Worm (Caenorhabditis elegans) whole organism, L4 larva: ENCODE measurements around the gene math-3.

Experiments used
- F26F4.8 ChIP-seq: fragments of 200-800 bp; sonication (Bioruptor generic); conservative IDR thresholded peaks from 2 replicates; pipeline ENCODE4 v1.3.6; 2022; ENCODE audit warnings: missing genetic modification characterization, missing compliant biosample characterization
- F37D6.2 ChIP-seq: sonication (generic microtip); optimal IDR thresholded peaks from 2 replicates; lab custom pipeline; 2016; ENCODE audit warnings: mild to moderate bottlenecking, missing genetic modification characterization, missing compliant biosample characterization
- F49E8.2 ChIP-seq: sonication (generic microtip); optimal IDR thresholded peaks from 2 replicates; lab custom pipeline; 2016; ENCODE audit warnings: missing compliant biosample characterization, mild to moderate bottlenecking, missing genetic modification characterization, borderline replicate concordance
- T20F7.1 ChIP-seq: fragments of 200-800 bp; sonication (Bioruptor generic); optimal IDR thresholded peaks from 2 replicates; lab custom pipeline; 2018; ENCODE audit warnings: mild to moderate bottlenecking, missing genetic modification characterization, missing compliant biosample characterization
- Y48G9A.11 ChIP-seq: fragments of 200-800 bp; sonication (Bioruptor generic); IDR thresholded peaks from 2 replicates; pipeline ENCODE4 v1.3.6; 2022; ENCODE audit warnings: missing genetic modification reagents, missing genetic modification characterization, missing compliant biosample characterization
- ZK337.2 ChIP-seq: fragments of 200-800 bp; sonication (Bioruptor generic); IDR thresholded peaks from 2 replicates; pipeline ENCODE4 v1.3.6; 2022; ENCODE audit warnings: missing genetic modification reagents, missing genetic modification characterization, missing compliant biosample characterization
- ama-1 ChIP-seq: fragments of 150-350 bp; optimal IDR thresholded peaks from 2 replicates; lab custom pipeline; 2014; ENCODE audit warnings: inconsistent platforms, mixed read lengths
- ceh-20 ChIP-seq: fragments of 200-800 bp; sonication (Bioruptor generic); IDR thresholded peaks from 2 replicates; pipeline ENCODE4 v1.3.6; 2022; ENCODE audit warnings: missing genetic modification reagents, missing genetic modification characterization, missing compliant biosample characterization
- ceh-62 ChIP-seq: sonication (generic microtip); optimal IDR thresholded peaks from 2 replicates; lab custom pipeline; 2017; ENCODE audit warnings: missing biosample characterization, missing genetic modification characterization
- ces-1 ChIP-seq: fragments of 150-350 bp; sonication (generic microtip); optimal IDR thresholded peaks from 4 replicates; lab custom pipeline; 2014; ENCODE audit warnings: missing biosample characterization, missing genetic modification reagents, missing genetic modification characterization
- ctbp-1 ChIP-seq: fragments of 200-800 bp; sonication (Bioruptor generic); IDR thresholded peaks from 2 replicates; pipeline ENCODE4 v1.3.6; 2022; ENCODE audit warnings: missing genetic modification reagents, missing genetic modification characterization, missing compliant biosample characterization
- daf-12 ChIP-seq: fragments of 150-350 bp; optimal IDR thresholded peaks from 2 replicates; lab custom pipeline; 2014; ENCODE audit warnings: missing biosample characterization, missing genetic modification reagents, missing genetic modification characterization
- daf-8 ChIP-seq: fragments of 200-800 bp; sonication (Bioruptor generic); IDR thresholded peaks from 2 replicates; pipeline ENCODE4 v1.3.6; 2022; ENCODE audit warnings: missing genetic modification characterization, missing compliant biosample characterization
- fkh-10 ChIP-seq: fragments of 150-350 bp; optimal IDR thresholded peaks from 2 replicates; lab custom pipeline; 2014; ENCODE audit warnings: missing biosample characterization, missing genetic modification reagents, missing genetic modification characterization
- fos-1 ChIP-seq: fragments of 150-350 bp; optimal IDR thresholded peaks from 2 replicates; lab custom pipeline; 2014; ENCODE audit warnings: missing biosample characterization, missing genetic modification characterization
- lin-1 ChIP-seq: fragments of 200-800 bp; sonication (Bioruptor generic); IDR thresholded peaks from 2 replicates; pipeline ENCODE4 v1.3.6; 2022; ENCODE audit warnings: missing genetic modification reagents, missing genetic modification characterization, missing compliant biosample characterization
- lin-39 ChIP-seq: fragments of 150-350 bp; optimal IDR thresholded peaks from 2 replicates; lab custom pipeline; 2014; ENCODE audit warnings: missing biosample characterization, missing genetic modification reagents, missing genetic modification characterization
- lsy-2 ChIP-seq, 2 experiments: fragments of 150-350 bp in 1 of 2; sonication (generic microtip) in 1 of 2; optimal IDR thresholded peaks; 2 replicates each; lab custom pipeline; 2014 to 2017; ENCODE audit warnings: missing biosample characterization in 2 of 2, missing genetic modification characterization in 2 of 2
- madf-9 ChIP-seq: fragments of 200-800 bp; sonication (Bioruptor generic); conservative IDR thresholded peaks from 2 replicates; pipeline ENCODE4 v1.3.6; 2022; ENCODE audit warnings: missing genetic modification reagents, missing genetic modification characterization, missing compliant biosample characterization
- mdt-29 ChIP-seq: fragments of 200-800 bp; sonication (Bioruptor generic); IDR thresholded peaks from 2 replicates; pipeline ENCODE4 v1.3.6; 2022; ENCODE audit warnings: missing genetic modification reagents, missing genetic modification characterization, missing compliant biosample characterization
- nhr-102 ChIP-seq: sonication (generic microtip); optimal IDR thresholded peaks from 2 replicates; lab custom pipeline; 2016; ENCODE audit warnings: mild to moderate bottlenecking, missing genetic modification characterization, moderate library complexity, missing compliant biosample characterization
- nhr-111 ChIP-seq: fragments of 200-800 bp; sonication (Bioruptor generic); optimal IDR thresholded peaks from 2 replicates; lab custom pipeline; 2018; ENCODE audit warnings: mild to moderate bottlenecking, missing genetic modification characterization, missing compliant biosample characterization
- nhr-41 ChIP-seq: fragments of 200-800 bp; sonication (Bioruptor generic); IDR thresholded peaks from 2 replicates; pipeline ENCODE4 v1.3.6; 2022; ENCODE audit warnings: missing genetic modification reagents, missing genetic modification characterization, missing compliant biosample characterization
- nhr-48 ChIP-seq: sonication (generic microtip); optimal IDR thresholded peaks from 2 replicates; lab custom pipeline; 2016; ENCODE audit warnings: mild to moderate bottlenecking, missing genetic modification characterization, missing compliant biosample characterization
- nhr-76 ChIP-seq: fragments of 150-350 bp; optimal IDR thresholded peaks from 2 replicates; lab custom pipeline; 2014; ENCODE audit warnings: missing biosample characterization, missing genetic modification characterization
- nhr-77 ChIP-seq: fragments of 150-350 bp; optimal IDR thresholded peaks from 2 replicates; lab custom pipeline; 2014; ENCODE audit warnings: missing biosample characterization, missing genetic modification characterization
- saeg-2 ChIP-seq: fragments of 200-800 bp; sonication (Bioruptor generic); IDR thresholded peaks from 2 replicates; pipeline ENCODE4 v1.3.6; 2022; ENCODE audit warnings: missing genetic modification reagents, missing genetic modification characterization, missing compliant biosample characterization
- sdz-12 ChIP-seq: fragments of 200-800 bp; sonication (Bioruptor generic); optimal IDR thresholded peaks from 2 replicates; lab custom pipeline; 2018; ENCODE audit warnings: mild to moderate bottlenecking, missing genetic modification characterization, missing compliant biosample characterization
- snpc-4 ChIP-seq: fragments of 150-350 bp; optimal IDR thresholded peaks from 2 replicates; lab custom pipeline; 2014; ENCODE audit warnings: missing biosample characterization, missing genetic modification characterization
- unc-39 ChIP-seq: sonication (generic microtip); optimal IDR thresholded peaks from 2 replicates; lab custom pipeline; 2017; ENCODE audit warnings: missing biosample characterization, missing genetic modification characterization
- unc-62 ChIP-seq, 3 experiments: fragments of 150-350 bp in 1 of 3; sonication (generic microtip); optimal IDR thresholded peaks in 2 of 3; peaks in 1 of 3; 1 replicate in 1 of 3; 2 replicates in 2 of 3; lab custom pipeline; 2014 to 2017; ENCODE audit warnings: missing biosample characterization in 3 of 3, missing genetic modification characterization in 3 of 3, missing genetic modification reagents in 3 of 3, missing genotype in 1 of 3
- vab-7 ChIP-seq: fragments of 200-800 bp; sonication (Bioruptor generic); IDR thresholded peaks from 2 replicates; pipeline ENCODE4 v1.3.6; 2022; ENCODE audit warnings: missing genetic modification reagents, missing genetic modification characterization, missing compliant biosample characterization
- zag-1 ChIP-seq: fragments of 150-350 bp; optimal IDR thresholded peaks from 2 replicates; lab custom pipeline; 2014; ENCODE audit warnings: missing biosample characterization, missing genetic modification characterization
- zfp-3 ChIP-seq: fragments of 200-800 bp; sonication (Bioruptor generic); conservative IDR thresholded peaks from 2 replicates; pipeline ENCODE4 v1.3.6; 2022; ENCODE audit warnings: missing genetic modification reagents, missing genetic modification characterization, missing compliant biosample characterization
- zip-11 ChIP-seq: fragments of 200-800 bp; sonication (Bioruptor generic); IDR thresholded peaks from 2 replicates; pipeline ENCODE4 v1.3.6; 2022; ENCODE audit warnings: missing genetic modification characterization, missing compliant biosample characterization
- zip-2 ChIP-seq: fragments of 150-350 bp; optimal IDR thresholded peaks from 2 replicates; lab custom pipeline; 2014; ENCODE audit warnings: missing biosample characterization, missing genetic modification characterization
- ztf-7 ChIP-seq: fragments of 150-350 bp; optimal IDR thresholded peaks from 2 replicates; lab custom pipeline; 2014; ENCODE audit warnings: missing biosample characterization, missing genetic modification characterization

math-3 gene

ce11 chrII:1787208-1787607 lies 15.3 kb downstream of the math-3 start:
- no peak for TF ChIP-seq nhr-111 (GFP tag; lab: Kevin White, UChicago)
- TF ChIP-seq lin-1 (GFP tag; lab: Robert Waterston, UW) = no peak
- no peak for TF ChIP-seq sdz-12 (GFP tag; lab: Kevin White, UChicago)
- TF ChIP-seq unc-39 (tag; lab: Kevin White, UChicago) = no peak
- TF ChIP-seq unc-62 (GFP tag; optimal IDR thresholded peaks at IDR 0.05 in 1 of 2; lab: Kevin White, UChicago) = peak in 1 of 2 experiments; percentile 97
- TF ChIP-seq unc-62 (tag; optimal IDR thresholded peaks at IDR 0.05; lab: Kevin White, UChicago) = no peak

- TF ChIP-seq T20F7.1 (GFP tag; lab: Kevin White, UChicago) (no peak), fos-1 (no peak), ZK337.2 (no peak), vab-7 (GFP tag; lab: Robert Waterston, UW) (no peak), nhr-102 (tag; lab: Kevin White, UChicago) (no peak), mdt-29 (no peak), Y48G9A.11 (GFP tag; lab: Robert Waterston, UW) (no peak), zag-1 (tag; lab: Kevin White, UChicago) (no peak), ces-1 (no peak), zip-11 (GFP tag; lab: Robert Waterston, UW) (no peak), F26F4.8 (no peak), fkh-10 (GFP tag; lab: Kevin White, UChicago) (no peak), ctbp-1 (GFP tag; lab: Robert Waterston, UW) (no peak), daf-8 (GFP tag; lab: Robert Waterston, UW) (no peak), daf-12 (no peak), ztf-7 (tag; lab: Kevin White, UChicago) (no peak), lsy-2 (tag; optimal IDR thresholded peaks at IDR 0.05; lab: Kevin White, UChicago) (no peak)
These were observed 16.2 kb downstream of the math-3 start, which contains the start of the genes C08F1.6 and fbxb-13 for ce11 chrII:1788087-1788486. Gene C08F1.6, minus strand, starts transcription at chrII:1788187. Gene fbxb-13, plus strand, starts transcription at chrII:1788277.

DNA sequence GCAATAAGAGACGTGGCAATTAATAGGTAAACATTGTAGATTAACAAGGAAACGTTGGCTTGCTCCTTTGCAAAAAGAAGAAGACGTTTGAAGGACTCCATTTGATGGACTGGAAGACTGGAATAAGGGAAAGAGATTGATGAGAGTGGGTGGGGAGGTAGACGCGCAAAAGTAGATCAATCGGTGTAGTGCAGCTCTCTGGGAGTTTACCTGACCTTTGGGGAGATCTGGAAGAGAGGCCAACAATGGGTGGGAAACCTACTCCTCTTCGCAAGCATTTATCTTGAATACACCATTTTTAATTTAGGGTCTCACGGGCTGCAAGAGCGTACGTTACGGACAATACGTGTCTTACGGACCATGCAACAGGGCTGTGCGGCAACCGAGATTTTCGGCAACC lies 34.5 kb downstream of the math-3 start, which contains the start of gene C08F1.12:
Gene C08F1.12 (minus strand): TSS at position 101 of the 400 bp plus-strand sequence.
- no peak for TF ChIP-seq snpc-4
- TF ChIP-seq nhr-77 (tag; lab: Kevin White, UChicago) = no peak
- TF ChIP-seq ceh-62 (tag; lab: Kevin White, UChicago) = no peak
- no peak for TF ChIP-seq zip-2
- no peak for TF ChIP-seq zfp-3 (GFP tag; lab: Robert Waterston, UW)
- no peak for TF ChIP-seq F37D6.2 (tag; lab: Kevin White, UChicago)
- no peak for TF ChIP-seq lsy-2 (tag; optimal IDR thresholded peaks at IDR 0.05; lab: Kevin White, UChicago)
- no peak for TF ChIP-seq saeg-2 (GFP tag; lab: Robert Waterston, UW)
- no peak for TF ChIP-seq nhr-48 (tag; lab: Kevin White, UChicago)
- TF ChIP-seq ama-1 (lab: Kevin White, UChicago) = no peak

DNA sequence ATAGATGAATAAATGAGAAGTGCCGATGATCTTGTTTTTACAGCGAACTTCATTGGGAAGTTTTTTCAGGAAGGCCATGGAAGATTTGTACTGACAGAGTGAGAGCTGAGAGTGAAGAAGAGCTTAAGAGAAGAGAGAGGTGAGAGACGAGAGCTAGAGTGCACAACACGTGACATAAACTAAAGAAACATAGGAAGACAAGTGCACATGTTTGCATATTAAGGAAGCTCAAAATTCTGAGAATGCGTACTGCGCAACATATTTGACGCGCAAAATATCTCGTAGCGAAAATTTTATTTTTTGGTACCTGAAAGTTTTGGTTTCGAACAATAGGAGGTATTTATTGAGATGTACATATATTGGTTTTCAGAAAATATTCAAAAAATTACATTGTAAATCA lies 36.3 kb downstream of the math-3 start, which contains the start of gene C08F1.8:
Gene C08F1.8 (minus strand): TSS at position 101 of the 400 bp plus-strand sequence.
- no peak for TF ChIP-seq nhr-76 (tag; lab: Kevin White, UChicago)
- TF ChIP-seq sdz-12 (GFP tag; lab: Kevin White, UChicago) = no peak
- TF ChIP-seq, all 104 proteins: peak for 0

DNA sequence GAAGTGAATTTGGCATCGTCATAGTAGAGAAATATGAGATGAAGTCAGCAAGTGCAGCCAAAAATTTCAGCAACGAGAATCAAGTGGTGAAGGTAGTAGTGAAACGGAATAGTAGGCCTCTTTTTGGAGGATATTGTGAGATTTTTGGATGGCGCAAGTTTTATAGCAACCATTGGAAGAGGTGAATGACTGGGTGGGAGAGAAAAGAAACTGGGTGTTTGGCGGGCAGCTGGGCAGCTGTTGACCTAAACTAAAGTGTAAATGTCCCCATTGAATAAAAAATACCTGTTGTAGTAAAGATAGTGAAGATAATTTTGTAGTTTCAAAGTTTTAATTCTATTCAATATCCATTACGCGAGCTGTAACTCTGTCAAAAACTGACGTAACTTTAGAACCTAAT lies 44.2 kb downstream of the math-3 start:
- TF ChIP-seq madf-9 (GFP tag; lab: Robert Waterston, UW) (no peak), F49E8.2 (tag; lab: Kevin White, UChicago) (no peak), lin-39 (tag; lab: Kevin White, UChicago) (no peak), F37D6.2 (tag; lab: Kevin White, UChicago) (no peak), nhr-41 (GFP tag; lab: Robert Waterston, UW) (no peak), ceh-20 (no peak)
